Worm (Caenorhabditis elegans) whole organism, young adult: ENCODE results near the gene unc-27.

Source experiments
- B0261.1 ChIP-seq: sonication (generic microtip); optimal IDR thresholded peaks from 2 replicates; lab custom pipeline; 2016; ENCODE audit warnings: mild to moderate bottlenecking, missing genetic modification characterization, moderate library complexity, missing compliant biosample characterization
- D2030.7 ChIP-seq: fragments of 200-800 bp; sonication (Bioruptor generic); IDR thresholded peaks from 2 replicates; pipeline ENCODE4 v1.3.6; 2022; ENCODE audit warnings: missing genetic modification reagents, missing genetic modification characterization, missing compliant biosample characterization
- Y56A3A.18 ChIP-seq: fragments of 200-800 bp; sonication (Bioruptor generic); IDR thresholded peaks from 2 replicates; pipeline ENCODE4 v1.3.6; 2022; ENCODE audit warnings: missing genetic modification reagents, missing genetic modification characterization, missing compliant biosample characterization
- akir-1 ChIP-seq: fragments of 200-800 bp; sonication (Bioruptor generic); optimal IDR thresholded peaks from 2 replicates; lab custom pipeline; 2018; ENCODE audit warnings: mild to moderate bottlenecking, missing genetic modification characterization, moderate library complexity, missing compliant biosample characterization
- ama-1 ChIP-seq, 3 experiments: fragments of 150-350 bp in 1 of 3; sonication (generic microtip) in 2 of 3; optimal IDR thresholded peaks; 2 replicates each; lab custom pipeline; 2014 to 2018; ENCODE audit warnings: missing biosample characterization in 2 of 3, missing genetic modification characterization in 2 of 3, missing genetic modification reagents in 2 of 3
- atf-7 ChIP-seq: sonication (generic microtip); optimal IDR thresholded peaks from 2 replicates; lab custom pipeline; 2017; ENCODE audit warnings: mild to moderate bottlenecking, missing genetic modification characterization, missing compliant biosample characterization
- attf-3 ChIP-seq: fragments of 200-800 bp; sonication (Bioruptor generic); conservative IDR thresholded peaks from 2 replicates; pipeline ENCODE4 v1.3.6; 2022; ENCODE audit warnings: missing genetic modification reagents, missing genetic modification characterization, missing compliant biosample characterization
- attf-5 ChIP-seq: fragments of 200-800 bp; sonication (Bioruptor generic); optimal IDR thresholded peaks from 2 replicates; lab custom pipeline; 2018; ENCODE audit warnings: mild to moderate bottlenecking, missing genetic modification characterization, missing compliant biosample characterization
- cebp-2 ChIP-seq: fragments of 200-800 bp; sonication (Bioruptor generic); IDR thresholded peaks from 2 replicates; pipeline ENCODE4 v1.3.6; 2022; ENCODE audit warnings: missing genetic modification characterization, missing compliant biosample characterization
- ceh-58 ChIP-seq: fragments of 200-800 bp; sonication (Bioruptor generic); IDR thresholded peaks from 2 replicates; pipeline ENCODE4 v1.3.6; 2022; ENCODE audit warnings: missing genetic modification characterization, missing compliant biosample characterization
- dpl-1 ChIP-seq: fragments of 150-350 bp; optimal IDR thresholded peaks from 2 replicates; lab custom pipeline; 2014; ENCODE audit warnings: missing biosample characterization, missing genetic modification reagents, missing genetic modification characterization
- efl-1 ChIP-seq: fragments of 150-350 bp; optimal IDR thresholded peaks from 2 replicates; lab custom pipeline; 2014; ENCODE audit warnings: missing biosample characterization, missing genetic modification reagents, missing genetic modification characterization
- ets-4 ChIP-seq: fragments of 200-800 bp; sonication (Bioruptor generic); optimal IDR thresholded peaks from 2 replicates; lab custom pipeline; 2018; ENCODE audit warnings: mild to moderate bottlenecking, missing genetic modification characterization, missing compliant biosample characterization
- hlh-12 ChIP-seq: sonication (generic microtip); optimal IDR thresholded peaks from 2 replicates; lab custom pipeline; 2016; ENCODE audit warnings: missing genetic modification characterization, missing compliant biosample characterization
- let-607 ChIP-seq, 2 experiments: fragments of 200-800 bp in 1 of 2; sonication (Bioruptor generic) in 1 of 2; sonication (generic microtip) in 1 of 2; optimal IDR thresholded peaks; 2 replicates each; lab custom pipeline; 2016 to 2018; ENCODE audit warnings: mild to moderate bottlenecking in 2 of 2, missing compliant biosample characterization in 2 of 2, missing genetic modification characterization in 2 of 2, moderate library complexity in 2 of 2, missing genotype in 1 of 2
- lsy-27 ChIP-seq: sonication (generic microtip); optimal IDR thresholded peaks from 2 replicates; lab custom pipeline; 2017; ENCODE audit warnings: missing genetic modification characterization, mild to moderate bottlenecking, missing compliant biosample characterization, antibody characterized with exemption, missing genotype, borderline replicate concordance; ENCODE audit not compliant: insufficient read depth
- mcd-1 ChIP-seq: fragments of 200-800 bp; sonication (Bioruptor generic); IDR thresholded peaks from 2 replicates; pipeline ENCODE4 v1.3.6; 2022; ENCODE audit warnings: missing genetic modification reagents, missing genetic modification characterization, missing compliant biosample characterization
- nfyb-1 ChIP-seq: fragments of 200-800 bp; sonication (Bioruptor generic); IDR thresholded peaks from 2 replicates; pipeline ENCODE4 v1.3.6; 2022; ENCODE audit warnings: missing genetic modification reagents, missing genetic modification characterization, missing compliant biosample characterization
- nhr-80 ChIP-seq: sonication (generic microtip); optimal IDR thresholded peaks from 2 replicates; lab custom pipeline; 2016; ENCODE audit warnings: missing genetic modification characterization, missing compliant biosample characterization
- pbrm-1 ChIP-seq: fragments of 200-800 bp; sonication (Bioruptor generic); IDR thresholded peaks from 2 replicates; pipeline ENCODE4 v1.3.6; 2022; ENCODE audit warnings: missing genetic modification reagents, missing genetic modification characterization, missing compliant biosample characterization
- rcor-1 ChIP-seq: fragments of 200-800 bp; sonication (Bioruptor generic); IDR thresholded peaks from 2 replicates; pipeline ENCODE4 v1.3.6; 2022; ENCODE audit warnings: missing genetic modification reagents, missing genetic modification characterization, missing compliant biosample characterization
- rpc-1 ChIP-seq, 2 experiments: fragments of 150-350 bp in 1 of 2; sonication (generic microtip) in 1 of 2; optimal IDR thresholded peaks; 2 replicates each; lab custom pipeline; 2014 to 2018; ENCODE audit warnings: missing biosample characterization in 1 of 2, missing genetic modification characterization in 1 of 2, missing genetic modification reagents in 1 of 2, missing genotype in 1 of 2
- snpc-1.1 ChIP-seq: sonication (generic microtip); optimal IDR thresholded peaks from 2 replicates; lab custom pipeline; 2017; ENCODE audit warnings: missing genetic modification characterization, mild to moderate bottlenecking, missing compliant biosample characterization, antibody characterized with exemption, moderate library complexity, missing genotype, missing genetic modification reagents; ENCODE audit not compliant: insufficient read depth
- tbp1 ChIP-seq: fragments of 200-800 bp; sonication (Bioruptor generic); optimal IDR thresholded peaks from 2 replicates; lab custom pipeline; 2018; ENCODE audit warnings: mild to moderate bottlenecking, missing genetic modification characterization, missing compliant biosample characterization
- tbx-9 ChIP-seq: sonication (generic microtip); optimal IDR thresholded peaks from 2 replicates; lab custom pipeline; 2016; ENCODE audit warnings: borderline replicate concordance, missing genetic modification characterization, inconsistent platforms, missing compliant biosample characterization
- ztf-26 ChIP-seq: sonication (generic microtip); optimal IDR thresholded peaks from 2 replicates; lab custom pipeline; 2017; ENCODE audit warnings: missing genetic modification characterization, missing compliant biosample characterization

The unc-27 gene

DNA sequence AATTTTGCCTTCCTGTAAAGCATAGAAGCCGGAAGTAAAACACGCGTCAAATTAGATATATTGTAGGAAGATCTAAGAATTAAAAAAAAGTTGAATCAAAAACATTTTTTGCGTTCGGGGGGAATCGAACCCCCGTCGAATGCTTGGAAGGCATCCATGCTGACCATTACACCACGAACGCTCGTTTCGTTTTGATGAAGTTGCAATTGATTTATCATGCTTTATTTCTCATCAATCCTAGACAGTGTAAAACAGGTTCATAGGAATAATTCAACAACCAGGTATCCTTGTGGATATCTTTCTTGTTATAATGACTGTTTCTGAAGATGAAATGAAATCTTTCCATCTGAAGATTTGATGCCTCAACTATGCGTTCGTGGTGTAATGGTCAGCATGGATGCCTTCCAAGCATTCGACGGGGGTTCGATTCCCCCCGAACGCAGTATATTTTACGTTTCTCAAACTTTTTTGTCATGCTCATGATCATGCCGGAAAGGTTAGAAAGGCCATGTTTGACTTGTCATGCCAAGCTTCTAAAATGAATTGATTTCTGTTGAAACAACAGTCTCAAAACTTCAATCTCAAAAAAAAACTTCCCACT, 30.7 kb downstream of the unc-27 start (continued):
- TF ChIP-seq ceh-58 = no peak
- TF ChIP-seq nfyb-1 (GFP tag; lab: Robert Waterston, UW) = 0 out of 2 replicates have a peak, but pooled peaks have one; percentile 43
- peak in 1 of 2 experiments; percentile 43 for TF ChIP-seq let-607 (tag; optimal IDR thresholded peaks at IDR 0.05; lab: Kevin White, UChicago)
- TF ChIP-seq ama-1 (optimal IDR thresholded peaks at IDR 0.05; lab: Kevin White, UChicago) = no peak
- TF ChIP-seq ama-1 (GFP tag; optimal IDR thresholded peaks at IDR 0.05; lab: Kevin White, UChicago) = peak in 1 of 2 experiments; percentile 14
- TF ChIP-seq ztf-26 (tag; lab: Kevin White, UChicago) = peak; percentile 22
- 0 out of 2 replicates have a peak, but pooled peaks have one; percentile 36 for TF ChIP-seq D2030.7 (GFP tag; lab: Robert Waterston, UW)
- peak; percentile 18 for TF ChIP-seq attf-5 (GFP tag; lab: Kevin White, UChicago)
- peak; percentile 19 for TF ChIP-seq atf-7 (tag; lab: Kevin White, UChicago)

DNA sequence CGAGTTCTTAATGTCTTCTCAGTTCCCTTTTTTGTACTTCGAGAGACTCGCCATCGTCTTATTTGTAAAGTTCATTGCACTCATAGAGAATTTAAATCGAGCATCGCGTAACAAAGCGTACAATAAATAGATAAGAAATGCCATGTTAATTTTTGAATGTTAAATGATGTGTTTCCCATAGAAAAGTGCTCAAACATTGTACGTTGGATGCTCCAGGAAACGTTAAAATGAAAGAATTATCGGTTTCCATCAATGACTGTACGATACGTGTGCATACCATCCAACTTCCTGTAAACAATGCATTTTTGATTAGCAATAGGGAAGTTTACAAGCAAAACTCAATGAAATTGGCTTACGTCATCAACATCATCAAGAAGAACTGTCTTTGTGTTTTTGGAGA, 31.4 kb downstream of the unc-27 start:
- no peak for TF ChIP-seq pbrm-1 (GFP tag; lab: Robert Waterston, UW)
- peak; percentile 35 for TF ChIP-seq nhr-80 (tag; lab: Kevin White, UChicago)
- TF ChIP-seq Y56A3A.18 = no peak
- TF ChIP-seq mcd-1 = no peak

DNA sequence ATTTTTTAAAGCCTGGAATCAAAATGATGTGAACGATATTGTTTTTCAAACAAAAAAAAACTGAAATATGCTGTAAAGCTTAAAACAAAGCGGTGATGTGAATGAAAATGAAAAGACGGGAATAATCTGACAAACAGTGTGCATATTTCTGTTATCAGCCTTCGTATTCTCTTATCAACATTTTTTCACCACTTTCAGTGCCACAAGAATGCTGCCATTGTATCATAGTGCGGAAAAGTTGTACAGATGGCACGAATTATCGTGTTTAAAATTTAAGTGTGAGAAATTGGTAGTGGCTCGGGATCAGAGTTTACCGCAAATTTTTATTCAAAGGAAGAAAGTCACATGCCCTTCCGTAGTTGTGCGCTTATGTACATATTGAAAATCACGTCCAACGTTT, 35.2 kb downstream of the unc-27 start, which contains the start of gene ifd-1:
Gene ifd-1 (minus strand): TSS at position 12 of the 400 bp plus-strand sequence.
- TF ChIP-seq nhr-80 (tag; lab: Kevin White, UChicago) (peak; percentile 79), snpc-1.1 (no peak), ets-4 (GFP tag; lab: Kevin White, UChicago) (peak; percentile 55)

DNA sequence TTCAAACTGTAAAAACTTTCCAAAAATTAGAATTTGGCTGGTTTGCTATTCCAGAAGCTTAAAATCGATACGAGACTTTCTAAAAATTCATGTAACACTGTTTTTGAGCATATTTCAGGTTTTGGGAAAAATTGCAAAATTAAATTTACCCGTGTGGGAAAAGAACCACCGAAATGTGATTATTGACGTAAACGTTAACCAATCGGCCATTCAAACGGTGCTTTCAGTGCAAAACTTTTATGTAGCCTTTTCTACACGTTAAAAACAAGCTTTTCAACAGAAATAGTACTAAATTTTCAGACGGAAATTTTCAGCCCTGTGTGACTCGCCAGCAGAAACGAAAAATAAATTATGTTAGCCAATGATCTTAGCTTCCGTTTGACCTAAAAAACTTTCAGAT, 36.8 kb downstream of the unc-27 start:
- TF ChIP-seq tbp1 (GFP tag; lab: Kevin White, UChicago) (peak; percentile 83), B0261.1 (peak; percentile 55), rpc-1 (optimal IDR thresholded peaks at IDR 0.05; lab: Kevin White, UChicago) (peak; percentile 38), rpc-1 (tag; optimal IDR thresholded peaks at IDR 0.05; lab: Kevin White, UChicago) (peak; percentile 69)

DNA sequence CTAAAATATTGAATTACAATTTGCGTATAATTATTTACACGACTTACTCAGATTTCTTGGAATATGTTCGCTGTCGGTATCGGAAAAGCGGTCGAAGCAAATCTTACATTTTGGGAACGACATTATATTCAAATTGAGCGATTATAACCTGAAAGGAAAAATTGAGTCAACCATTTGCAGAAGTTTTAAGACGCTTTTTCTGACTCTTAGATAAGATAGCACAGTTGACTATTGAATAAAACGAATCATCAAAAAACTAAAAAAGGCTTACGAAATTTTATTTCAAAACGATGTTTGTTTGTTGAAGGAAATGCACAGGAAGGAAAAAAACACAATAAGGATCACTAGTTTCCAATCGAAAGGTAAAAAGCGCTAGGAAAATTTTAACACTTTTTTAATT, 39.1 kb downstream of the unc-27 start, which contains the start of gene rcs-1:
Gene rcs-1 (minus strand): TSS at position 176 of the 400 bp plus-strand sequence.
- peak; percentile 0 for TF ChIP-seq nhr-80 (tag; lab: Kevin White, UChicago)
- no peak for TF ChIP-seq attf-3

DNA sequence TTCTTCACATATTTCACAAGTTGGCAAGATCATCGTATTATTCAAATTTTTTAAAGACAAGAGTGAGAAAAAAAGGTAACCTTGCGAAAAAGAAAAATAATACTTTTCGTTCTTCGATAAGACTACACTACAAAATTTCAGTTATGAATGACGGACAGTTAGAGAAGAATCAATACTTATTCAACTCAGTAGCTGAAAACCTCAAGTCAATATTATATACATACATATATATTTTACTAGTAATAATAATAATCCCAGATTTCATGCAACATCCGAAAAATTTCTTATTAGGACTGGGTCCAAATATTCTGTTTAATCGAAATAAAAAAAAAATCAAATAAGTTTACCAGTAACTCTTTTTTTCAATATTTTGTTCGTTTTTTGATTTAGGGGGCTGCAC, 41.9 kb downstream of the unc-27 start, which contains the start of gene C28G1.6:
Gene C28G1.6 (minus strand): TSS at position 101 of the 400 bp plus-strand sequence.
- TF ChIP-seq nhr-80 (tag; lab: Kevin White, UChicago) (peak; percentile 33), Y56A3A.18 (no peak)

DNA sequence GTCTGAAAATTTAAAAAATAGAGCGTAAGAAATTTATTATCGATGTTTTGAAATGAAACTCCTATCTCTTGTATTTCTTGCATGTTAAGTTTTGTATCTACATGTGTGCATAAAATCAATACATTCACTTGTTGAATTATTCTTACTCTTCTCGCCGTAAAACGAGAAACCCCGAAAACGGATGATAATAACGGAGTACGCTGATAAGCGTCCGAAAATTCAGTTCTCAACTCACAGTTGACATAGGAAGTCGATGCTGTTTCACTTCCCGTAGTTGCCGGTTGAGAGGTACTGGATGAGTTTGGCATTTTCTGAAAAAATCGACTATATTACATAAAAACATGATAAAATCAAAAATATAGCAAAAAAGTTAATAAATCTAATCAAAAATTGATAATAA, 46.1 kb downstream of the unc-27 start, which contains the start of gene sec-15:
Gene sec-15 (minus strand): TSS at position 311 of the 400 bp plus-strand sequence.
- no peak for TF ChIP-seq efl-1
- no peak for TF ChIP-seq rcor-1
- TF ChIP-seq akir-1 (GFP tag; lab: Kevin White, UChicago) = no peak
- no peak for TF ChIP-seq dpl-1 (GFP tag; lab: Kevin White, UChicago)
- TF ChIP-seq tbx-9 = no peak
- TF ChIP-seq hlh-12 (tag; lab: Kevin White, UChicago) = no peak
- no peak for TF ChIP-seq lsy-27 (tag; lab: Kevin White, UChicago)
- TF ChIP-seq cebp-2 (GFP tag; lab: Robert Waterston, UW) = no peak
